Fruit fly (Drosophila melanogaster) whole organism, pupa: Measurements from ENCODE around the gene CG42762.
A peak's percentile ranks its signal among the peaks of the same experiment; 100 is the strongest.

Source experiments
- CG10348 ChIP-seq: fragments of 200-800 bp; sonication (Bioruptor generic); IDR thresholded peaks from 2 replicates; pipeline ENCODE4 v1.3.6; 2022; ENCODE audit warnings: missing biosample characterization, missing genetic modification characterization
- CG12605 ChIP-seq: fragments of 200-800 bp; sonication (Bioruptor generic); IDR thresholded peaks from 2 replicates; pipeline ENCODE4 v1.3.6; 2022; ENCODE audit warnings: missing biosample characterization, missing genetic modification characterization
- CG13204 ChIP-seq: fragments of 200-800 bp; sonication (Bioruptor generic); optimal IDR thresholded peaks from 2 replicates; lab custom pipeline; 2018; ENCODE audit warnings: missing biosample characterization, mild to moderate bottlenecking, missing genetic modification characterization, moderate library complexity
- CG14655 ChIP-seq: fragments of 200-800 bp; sonication (Bioruptor generic); optimal IDR thresholded peaks from 3 replicates; lab custom pipeline; 2017; ENCODE audit warnings: mild to moderate bottlenecking, missing biosample characterization, missing genetic modification reagents, missing genetic modification characterization
- CG15710 ChIP-seq: fragments of 200-800 bp; sonication (Bioruptor generic); optimal IDR thresholded peaks from 2 replicates; lab custom pipeline; 2018; ENCODE audit warnings: missing biosample characterization, mild to moderate bottlenecking, missing genetic modification characterization, moderate library complexity
- CG17806 ChIP-seq: fragments of 200-800 bp; sonication (Bioruptor generic); optimal IDR thresholded peaks from 2 replicates; lab custom pipeline; 2018; ENCODE audit warnings: missing biosample characterization, mild to moderate bottlenecking, missing genetic modification characterization, moderate library complexity
- CG32121 ChIP-seq: fragments of 200-800 bp; sonication (Bioruptor generic); IDR thresholded peaks from 2 replicates; pipeline ENCODE4 v1.3.6; 2022; ENCODE audit warnings: missing biosample characterization, missing genetic modification characterization
- CG34367 ChIP-seq: fragments of 200-800 bp; sonication (Bioruptor generic); optimal IDR thresholded peaks from 2 replicates; lab custom pipeline; 2018; ENCODE audit warnings: missing biosample characterization, mild to moderate bottlenecking, missing genetic modification characterization
- CG4496 ChIP-seq: fragments of 200-800 bp; sonication (Bioruptor generic); IDR thresholded peaks from 3 replicates; pipeline ENCODE4 v1.3.6; 2022; ENCODE audit warnings: missing biosample characterization, missing genetic modification characterization
- CG8159 ChIP-seq: fragments of 200-800 bp; sonication (Bioruptor generic); optimal IDR thresholded peaks from 3 replicates; lab custom pipeline; 2018; ENCODE audit warnings: missing biosample characterization, mild to moderate bottlenecking, missing genetic modification characterization, moderate library complexity
- CG9948 ChIP-seq: fragments of 200-800 bp; sonication (Bioruptor generic); optimal IDR thresholded peaks from 2 replicates; lab custom pipeline; 2018; ENCODE audit warnings: missing biosample characterization, mild to moderate bottlenecking, missing genetic modification characterization, moderate library complexity
- D1 ChIP-seq: fragments of 200-800 bp; sonication (Bioruptor generic); optimal IDR thresholded peaks from 2 replicates; lab custom pipeline; 2018; ENCODE audit warnings: missing biosample characterization, mild to moderate bottlenecking, missing genetic modification characterization, moderate library complexity
- EcR ChIP-seq: fragments of 200-800 bp; sonication (Bioruptor generic); optimal IDR thresholded peaks from 3 replicates; lab custom pipeline; 2019; ENCODE audit warnings: missing biosample characterization, missing genetic modification characterization, mild to moderate bottlenecking, moderate library complexity, missing genetic modification reagents
- Ets98B ChIP-seq: fragments of 200-800 bp; sonication (Bioruptor generic); IDR thresholded peaks from 2 replicates; pipeline ENCODE4 v1.3.6; 2022; ENCODE audit warnings: missing biosample characterization, missing genetic modification characterization
- Pif1A ChIP-seq: fragments of 200-800 bp; sonication (Bioruptor generic); optimal IDR thresholded peaks from 3 replicates; lab custom pipeline; 2016; ENCODE audit warnings: missing biosample characterization, missing genetic modification characterization
- Pif1B ChIP-seq: fragments of 200-800 bp; sonication (Bioruptor generic); optimal IDR thresholded peaks from 3 replicates; lab custom pipeline; 2016; ENCODE audit warnings: missing biosample characterization, missing genetic modification characterization
- Snoo ChIP-seq: fragments of 200-800 bp; sonication (Bioruptor generic); optimal IDR thresholded peaks from 3 replicates; lab custom pipeline; 2017; ENCODE audit warnings: missing biosample characterization, mild to moderate bottlenecking, missing genetic modification characterization, inconsistent platforms
- fd96Ca ChIP-seq: fragments of 200-800 bp; sonication (Bioruptor generic); IDR thresholded peaks from 3 replicates; pipeline ENCODE4 v1.3.6; 2022; ENCODE audit warnings: missing biosample characterization, missing genetic modification characterization
- gl ChIP-seq: fragments of 200-800 bp; sonication (Bioruptor generic); optimal IDR thresholded peaks from 2 replicates; lab custom pipeline; 2018; ENCODE audit warnings: missing biosample characterization, mild to moderate bottlenecking, missing genetic modification characterization
- rn ChIP-seq: fragments of 200-800 bp; sonication (Bioruptor generic); IDR thresholded peaks from 2 replicates; pipeline ENCODE4 v1.3.6; 2022; ENCODE audit warnings: missing biosample characterization, missing genetic modification characterization

The CG42762 gene

dm6 chr2L:8128911-8129310 is 14.9 kb downstream of the CG42762 start:
- TF ChIP-seq CG4496 (0 out of 3 replicates have a peak, but pooled peaks have one; percentile 6), Snoo (tag; lab: Kevin White, UChicago) (no peak)
- TF ChIP-seq, all 21 proteins: peak for 1

DNA sequence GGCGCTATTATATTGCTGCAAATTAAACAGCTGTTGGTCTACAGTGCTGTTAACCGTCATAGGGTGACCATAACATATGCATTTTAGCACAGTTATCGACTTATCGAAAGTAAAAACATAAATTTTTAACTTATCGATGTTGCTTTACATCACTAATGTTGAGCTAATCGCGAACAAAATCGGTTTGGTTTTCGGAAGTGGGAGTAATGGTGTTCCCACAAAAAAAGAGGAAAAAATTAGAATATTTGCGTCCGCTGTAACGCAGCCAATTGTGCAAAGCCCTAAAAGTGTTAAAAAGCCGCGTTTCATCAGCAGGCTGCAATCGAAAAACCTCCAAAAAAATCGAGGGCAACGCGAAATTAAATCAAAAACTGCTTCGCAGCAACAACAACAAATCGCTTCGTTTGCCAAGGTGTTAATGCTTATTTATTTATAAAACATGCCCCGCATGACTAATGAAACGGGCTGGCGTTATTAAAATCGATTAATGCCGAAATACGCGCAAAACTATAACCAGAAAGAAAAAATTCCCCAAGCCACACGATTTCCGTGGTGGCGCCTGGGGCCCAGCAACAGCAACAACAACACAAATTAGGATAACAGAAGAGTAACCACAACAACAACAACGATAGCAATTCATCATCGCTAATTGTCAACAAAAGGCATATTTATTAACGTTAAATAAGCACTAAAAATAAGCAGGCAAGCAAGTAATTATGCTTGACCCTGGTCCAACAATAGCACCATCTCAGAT is 16.8 kb downstream of the CG42762 start, which contains the start of the genes CG12375 and CG8668:
TSS of gene CG12375 (minus strand) at position 42 of the 754 bp plus-strand sequence.
TSS of gene CG8668 (plus strand) at position 153 of the 754 bp plus-strand sequence.
- TF ChIP-seq CG8159 (tag; lab: Kevin White, UChicago) (no peak), EcR (GFP tag; lab: Kevin White, UChicago) (peak; percentile 32), Pif1B (GFP tag; lab: Kevin White, UChicago) (no peak), CG17806 (tag; lab: Kevin White, UChicago) (no peak), CG9948 (tag; lab: Kevin White, UChicago) (no peak), gl (no peak), CG4496 (peak; percentile 46; the same call in 2 of the 3 replicates), CG12605 (0 out of 2 replicates have a peak, but pooled peaks have one; percentile 6), Pif1A (GFP tag; lab: Kevin White, UChicago) (no peak)

DNA sequence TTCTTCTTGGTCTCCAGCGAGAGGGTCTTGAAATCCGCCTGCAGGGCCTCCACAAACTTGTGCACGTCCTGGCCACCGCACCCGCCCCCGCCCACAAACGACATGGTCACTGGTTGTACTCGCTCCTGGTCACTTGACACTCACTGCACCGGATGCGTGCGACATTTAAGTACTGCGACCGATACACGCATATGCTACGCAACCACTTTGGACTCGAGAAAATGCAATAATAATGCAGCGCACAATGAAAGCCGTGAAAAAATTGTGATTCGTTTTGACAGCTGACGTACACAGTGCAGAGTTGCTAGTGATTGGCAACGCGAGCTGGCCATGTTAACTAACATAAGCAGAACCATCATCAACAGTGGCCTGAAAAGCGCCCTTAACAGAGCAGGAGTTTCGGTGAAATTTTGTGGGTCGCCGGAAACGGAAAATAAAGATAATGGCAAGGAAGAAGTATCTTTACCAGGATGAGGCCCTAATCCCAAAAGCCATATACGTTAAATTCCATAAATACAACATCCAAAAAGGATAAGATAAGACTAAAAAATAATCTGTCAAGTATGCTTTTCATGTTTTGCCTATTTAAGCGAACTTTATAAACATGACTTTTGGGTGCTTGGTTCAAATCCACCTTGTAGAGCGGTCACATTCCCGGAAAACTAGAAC is 20.0 kb downstream of the CG42762 start, which contains the start of the genes mon2 and CG8673:
TSS of gene mon2 (minus strand) at position 300 of the 669 bp plus-strand sequence.
TSS of gene CG8673 (plus strand) at position 619 of the 669 bp plus-strand sequence.
- TF ChIP-seq fd96Ca (GFP tag; lab: Robert Waterston, UW), result no peak
- TF ChIP-seq CG15710 (tag; lab: Kevin White, UChicago), result no peak
- TF ChIP-seq CG13204 (GFP tag; lab: Kevin White, UChicago), result no peak
- no peak for TF ChIP-seq CG4496
- no peak for TF ChIP-seq D1 (tag; lab: Kevin White, UChicago)
- no peak for TF ChIP-seq CG8159 (tag; lab: Kevin White, UChicago)
- no peak for TF ChIP-seq rn (GFP tag; lab: Robert Waterston, UW)
- TF ChIP-seq EcR (GFP tag; lab: Kevin White, UChicago), result no peak
- TF ChIP-seq Ets98B (GFP tag; lab: Robert Waterston, UW), result no peak
- TF ChIP-seq CG10348, result no peak
- TF ChIP-seq gl, result no peak
- TF ChIP-seq CG12605, result no peak
- no peak for TF ChIP-seq CG17806 (tag; lab: Kevin White, UChicago)
- no peak for TF ChIP-seq Pif1A (GFP tag; lab: Kevin White, UChicago)
- no peak for TF ChIP-seq CG14655 (GFP tag; lab: Kevin White, UChicago)

- TF ChIP-seq CG4496, result no peak
Measured at dm6 chr2L:8116632-8117193, 27.1 kb downstream of the CG42762 start.

dm6 chr2L:8110549-8111438 is 33.1 kb downstream of the CG42762 start:
- TF ChIP-seq D1 (tag; lab: Kevin White, UChicago) (no peak), CG10348 (no peak), CG8159 (tag; lab: Kevin White, UChicago) (no peak), Pif1B (GFP tag; lab: Kevin White, UChicago) (no peak), CG17806 (tag; lab: Kevin White, UChicago) (no peak), EcR (GFP tag; lab: Kevin White, UChicago) (no peak), CG15710 (tag; lab: Kevin White, UChicago) (no peak), Snoo (tag; lab: Kevin White, UChicago) (no peak)

DNA sequence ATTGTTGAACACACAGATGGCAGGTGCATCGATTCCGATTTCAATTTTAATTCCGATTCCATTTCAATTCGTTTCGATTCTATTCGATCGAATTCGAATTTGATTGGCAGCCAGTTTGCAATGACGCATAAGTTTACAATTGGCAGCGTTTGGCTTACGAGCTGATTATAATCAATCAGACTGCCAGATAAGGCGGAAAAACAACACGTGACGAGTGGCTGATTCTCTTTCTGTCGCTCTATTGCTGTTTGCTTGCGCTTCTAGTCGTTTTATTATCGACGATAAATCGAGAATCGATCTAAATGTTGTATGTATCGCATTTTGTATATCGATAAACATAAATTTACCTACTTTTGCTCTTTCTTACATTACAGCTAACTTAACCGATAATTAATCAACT is 39.1 kb downstream of the CG42762 start:
- TF ChIP-seq CG13204 (GFP tag; lab: Kevin White, UChicago), result no peak

dm6 chr2L:8104094-8104493 is 39.8 kb downstream of the CG42762 start:
- TF ChIP-seq CG4496 (no peak), CG9948 (tag; lab: Kevin White, UChicago) (no peak), Snoo (tag; lab: Kevin White, UChicago) (no peak), CG15710 (tag; lab: Kevin White, UChicago) (no peak), EcR (GFP tag; lab: Kevin White, UChicago) (no peak), CG10348 (no peak), CG32121 (no peak), CG34367 (tag; lab: Kevin White, UChicago) (no peak), CG14655 (GFP tag; lab: Kevin White, UChicago) (no peak), gl (no peak), Ets98B (GFP tag; lab: Robert Waterston, UW) (no peak), CG13204 (GFP tag; lab: Kevin White, UChicago) (no peak), rn (GFP tag; lab: Robert Waterston, UW) (no peak)
- TF ChIP-seq, all 21 proteins: peak for 0
